Worm (Caenorhabditis elegans) whole organism, early embryonic: ENCODE results near the gene aagr-4.

Experiments
- B0310.2 ChIP-seq: sonication (generic microtip); optimal IDR thresholded peaks from 2 replicates; lab custom pipeline; 2016; ENCODE audit warnings: mild to moderate bottlenecking, missing genetic modification characterization, missing compliant biosample characterization
- F13C5.2 ChIP-seq: sonication (generic microtip); optimal IDR thresholded peaks from 2 replicates; lab custom pipeline; 2017; ENCODE audit warnings: mild to moderate bottlenecking, missing genetic modification characterization, inconsistent platforms, missing compliant biosample characterization
- aly-1 ChIP-seq: sonication (generic microtip); optimal IDR thresholded peaks from 2 replicates; lab custom pipeline; 2016; ENCODE audit warnings: missing genetic modification characterization, missing compliant biosample characterization
- ama-1 ChIP-seq: fragments of 150-350 bp; optimal IDR thresholded peaks from 2 replicates; lab custom pipeline; 2014
- ceh-13 ChIP-seq: fragments of 200-800 bp; sonication (Bioruptor generic); optimal IDR thresholded peaks from 2 replicates; lab custom pipeline; 2018; ENCODE audit warnings: mild to moderate bottlenecking, missing genetic modification characterization, missing compliant biosample characterization
- ceh-36 ChIP-seq: sonication (generic microtip); optimal IDR thresholded peaks from 2 replicates; lab custom pipeline; 2016; ENCODE audit warnings: missing genetic modification characterization, inconsistent platforms, missing compliant biosample characterization
- ets-7 ChIP-seq: sonication (generic microtip); optimal IDR thresholded peaks from 2 replicates; lab custom pipeline; 2016; ENCODE audit warnings: missing genotype, missing genetic modification characterization, missing compliant biosample characterization
- flt-1 ChIP-seq: fragments of 200-800 bp; sonication (Bioruptor generic); IDR thresholded peaks from 2 replicates; pipeline ENCODE4 v1.3.6; 2022; ENCODE audit warnings: missing genetic modification characterization, missing compliant biosample characterization
- hmbx-1 ChIP-seq: sonication (generic microtip); optimal IDR thresholded peaks from 2 replicates; lab custom pipeline; 2016; ENCODE audit warnings: mild to moderate bottlenecking, missing genetic modification characterization, missing compliant biosample characterization
- hmg-4 ChIP-seq: fragments of 200-800 bp; sonication (Bioruptor generic); optimal IDR thresholded peaks from 2 replicates; lab custom pipeline; 2018; ENCODE audit warnings: mild to moderate bottlenecking, missing genetic modification characterization, missing compliant biosample characterization
- hnd-1 ChIP-seq: sonication (generic microtip); optimal IDR thresholded peaks from 2 replicates; lab custom pipeline; 2016; ENCODE audit warnings: missing genetic modification characterization, missing compliant biosample characterization
- pes-1 ChIP-seq: fragments of 200-800 bp; sonication (Bioruptor generic); IDR thresholded peaks from 2 replicates; pipeline ENCODE4 v1.3.6; 2022; ENCODE audit warnings: missing genetic modification reagents, missing genetic modification characterization, missing compliant biosample characterization
- scrt-1 ChIP-seq: fragments of 200-800 bp; sonication (Bioruptor generic); IDR thresholded peaks from 2 replicates; pipeline ENCODE4 v1.3.6; 2022; ENCODE audit warnings: missing genetic modification characterization, missing compliant biosample characterization
- sea-1 ChIP-seq: fragments of 200-800 bp; sonication (Bioruptor generic); conservative IDR thresholded peaks from 2 replicates; pipeline ENCODE4 v1.3.6; 2022; ENCODE audit warnings: missing genetic modification characterization, missing compliant biosample characterization
- tbx-11 ChIP-seq: fragments of 200-800 bp; sonication (Bioruptor generic); IDR thresholded peaks from 2 replicates; pipeline ENCODE4 v1.3.6; 2022; ENCODE audit warnings: missing genetic modification characterization, missing compliant biosample characterization
- tbx-37 ChIP-seq: fragments of 200-800 bp; sonication (Bioruptor generic); conservative IDR thresholded peaks from 2 replicates; pipeline ENCODE4 v1.3.6; 2022; ENCODE audit warnings: missing genetic modification reagents, missing genetic modification characterization, missing compliant biosample characterization
- tra-4 ChIP-seq: sonication (generic microtip); optimal IDR thresholded peaks from 2 replicates; lab custom pipeline; 2017; ENCODE audit warnings: missing genetic modification characterization, missing compliant biosample characterization

Gene aagr-4

DNA sequence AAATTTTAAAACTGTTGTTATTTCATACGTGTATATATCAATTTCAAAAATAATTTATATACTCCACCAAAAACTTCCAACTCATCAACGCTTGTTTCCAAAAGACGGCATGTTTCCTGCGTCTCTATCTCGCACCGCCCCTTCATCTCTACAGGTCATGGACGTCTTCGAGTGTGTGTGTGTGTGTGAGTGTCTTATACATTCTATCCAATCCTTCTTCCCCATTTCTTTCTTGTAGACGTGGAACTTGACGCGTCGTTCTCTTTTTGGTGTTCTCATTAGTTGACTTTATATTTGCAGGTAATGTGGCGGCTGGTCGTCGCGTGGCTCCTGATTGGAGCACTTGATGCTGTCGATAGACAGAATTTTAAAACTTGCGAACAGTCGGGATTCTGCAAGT, at the start of gene aagr-4:
Gene aagr-4 (plus strand): TSS at position 301 of the 400 bp plus-strand sequence.
- TF ChIP-seq tra-4 (tag; lab: Kevin White, UChicago) (no peak), scrt-1 (GFP tag; lab: Robert Waterston, UW) (no peak), B0310.2 (tag; lab: Kevin White, UChicago) (no peak), hmbx-1 (tag; lab: Kevin White, UChicago) (no peak), ama-1 (lab: Kevin White, UChicago) (no peak), hmg-4 (GFP tag; lab: Kevin White, UChicago) (no peak), flt-1 (no peak), sea-1 (no peak), ceh-13 (no peak), tbx-37 (no peak), F13C5.2 (no peak), tbx-11 (GFP tag; lab: Robert Waterston, UW) (no peak)

DNA sequence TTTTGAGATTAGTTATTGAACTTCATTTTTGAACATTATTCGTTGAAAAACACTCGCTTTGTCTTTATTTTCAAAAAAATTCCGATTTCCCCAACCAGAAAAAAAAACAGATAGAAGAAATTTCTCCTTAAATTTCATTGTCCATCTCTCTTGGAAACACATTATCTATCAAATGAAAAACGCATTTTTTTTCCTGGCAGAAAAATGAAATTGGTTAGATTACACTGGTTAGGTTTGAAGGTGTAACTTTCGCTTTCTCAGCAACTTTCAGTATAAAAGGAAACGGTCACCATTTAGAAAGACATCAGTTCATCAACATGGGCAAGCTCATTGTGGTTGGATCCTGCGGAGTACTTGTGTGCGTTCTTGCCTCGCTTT, 39.1 kb upstream of the aagr-4 start, which contains the start of gene col-19:
Gene col-19 (plus strand): TSS at position 301 of the 378 bp plus-strand sequence.
- TF ChIP-seq F13C5.2 (no peak), scrt-1 (GFP tag; lab: Robert Waterston, UW) (no peak), pes-1 (GFP tag; lab: Robert Waterston, UW) (no peak), ceh-36 (tag; lab: Kevin White, UChicago) (no peak), B0310.2 (tag; lab: Kevin White, UChicago) (no peak), ceh-13 (no peak), ets-7 (tag; lab: Kevin White, UChicago) (no peak), sea-1 (no peak), hmbx-1 (tag; lab: Kevin White, UChicago) (no peak), flt-1 (no peak)

DNA sequence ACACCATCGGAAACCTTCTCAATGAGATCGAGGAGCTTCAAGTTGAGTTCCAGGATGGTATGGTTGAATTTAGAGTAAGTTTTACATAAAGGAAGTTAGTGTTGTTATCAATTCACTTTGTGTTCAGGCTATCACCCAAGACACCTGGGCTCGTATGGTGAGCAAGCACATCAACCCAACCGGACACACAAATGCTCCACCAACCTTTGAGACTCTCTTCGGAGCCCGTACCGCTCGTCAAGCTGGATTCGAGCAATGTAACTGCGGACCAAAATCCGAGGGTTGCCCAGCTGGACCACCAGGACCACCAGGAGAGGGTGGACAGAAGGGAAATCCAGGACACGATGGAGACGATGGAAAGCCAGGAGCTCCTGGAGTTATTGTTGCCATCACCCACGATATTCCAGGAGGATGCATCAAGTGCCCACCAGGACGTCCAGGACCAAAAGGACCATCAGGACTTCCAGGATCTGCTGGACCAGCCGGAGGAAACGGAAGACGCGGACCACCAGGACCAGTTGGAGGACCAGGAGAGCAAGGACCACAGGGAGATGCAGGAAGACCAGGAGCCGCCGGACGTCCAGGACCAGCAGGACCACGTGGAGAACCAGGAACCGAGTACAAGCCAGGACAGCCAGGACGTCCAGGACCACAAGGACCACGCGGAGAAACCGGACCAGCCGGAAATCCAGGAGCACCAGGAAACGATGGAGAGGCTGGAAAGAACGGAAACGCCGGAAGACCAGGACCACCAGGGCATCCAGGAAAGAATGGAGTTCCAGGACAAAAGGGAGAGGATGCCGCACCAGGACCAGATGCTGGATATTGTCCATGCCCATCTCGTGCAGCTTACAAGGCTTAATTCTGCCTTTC, 38.4 kb upstream of the aagr-4 start:
- TF ChIP-seq hmbx-1 (tag; lab: Kevin White, UChicago) = no peak

DNA sequence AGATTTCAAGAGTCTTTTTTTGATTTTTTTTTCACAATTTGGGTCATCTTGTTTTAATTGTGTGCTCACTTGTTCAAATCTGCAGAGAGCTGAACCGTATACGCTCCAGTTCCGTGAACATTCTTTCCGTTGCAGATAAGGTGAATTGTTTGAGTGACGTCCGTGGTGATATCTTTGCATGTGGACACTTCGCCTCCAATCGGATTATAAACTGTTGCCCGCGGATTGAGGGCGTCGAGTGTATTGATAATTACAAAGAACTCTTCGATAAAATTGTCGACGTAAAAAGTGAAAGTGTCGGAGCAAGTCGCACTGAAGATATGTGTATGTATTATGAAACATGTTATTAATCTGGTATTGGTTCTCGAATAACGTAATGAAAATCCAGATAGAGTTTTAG, 36.7 kb upstream of the aagr-4 start:
- TF ChIP-seq pes-1 (GFP tag; lab: Robert Waterston, UW) (no peak), tbx-11 (GFP tag; lab: Robert Waterston, UW) (no peak), hmbx-1 (tag; lab: Kevin White, UChicago) (no peak), scrt-1 (GFP tag; lab: Robert Waterston, UW) (no peak), ceh-13 (no peak), ceh-36 (tag; lab: Kevin White, UChicago) (no peak), ets-7 (tag; lab: Kevin White, UChicago) (no peak), hnd-1 (tag; lab: Kevin White, UChicago) (no peak), sea-1 (no peak), F13C5.2 (no peak), B0310.2 (tag; lab: Kevin White, UChicago) (no peak), tbx-37 (no peak), aly-1 (tag; lab: Kevin White, UChicago) (no peak), flt-1 (no peak), ama-1 (lab: Kevin White, UChicago) (no peak)

DNA sequence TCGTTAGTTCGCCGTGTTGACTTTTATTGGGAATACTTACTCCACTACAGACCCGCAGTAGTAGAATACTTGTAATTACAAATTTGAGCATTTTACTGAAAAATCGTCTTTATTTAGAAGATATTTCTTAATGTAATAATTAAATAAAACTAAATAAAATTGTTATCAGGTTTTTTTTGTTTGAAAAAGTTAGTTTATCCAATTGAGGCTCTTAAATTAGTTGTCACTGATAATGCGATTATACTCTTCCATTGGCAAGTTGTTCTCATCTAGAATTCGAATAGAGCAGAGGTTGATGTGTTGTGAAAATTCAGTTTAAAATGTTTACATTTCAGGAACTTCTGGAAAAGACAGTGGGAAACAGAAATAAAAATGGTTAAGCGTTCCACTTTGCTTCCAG, 34.9 kb upstream of the aagr-4 start, which contains the start of gene ZK1193.2:
Gene ZK1193.2 (minus strand): TSS at position 101 of the 400 bp plus-strand sequence.
- TF ChIP-seq tbx-37 = no peak
- TF ChIP-seq pes-1 (GFP tag; lab: Robert Waterston, UW) = no peak
- no peak for TF ChIP-seq B0310.2 (tag; lab: Kevin White, UChicago)
- TF ChIP-seq hnd-1 (tag; lab: Kevin White, UChicago) = no peak
- no peak for TF ChIP-seq scrt-1 (GFP tag; lab: Robert Waterston, UW)
- TF ChIP-seq ceh-36 (tag; lab: Kevin White, UChicago) = no peak
- TF ChIP-seq hmg-4 (GFP tag; lab: Kevin White, UChicago) = no peak
- TF ChIP-seq hmbx-1 (tag; lab: Kevin White, UChicago) = no peak
- TF ChIP-seq sea-1 = no peak
- no peak for TF ChIP-seq tra-4 (tag; lab: Kevin White, UChicago)
- no peak for TF ChIP-seq tbx-11 (GFP tag; lab: Robert Waterston, UW)

DNA sequence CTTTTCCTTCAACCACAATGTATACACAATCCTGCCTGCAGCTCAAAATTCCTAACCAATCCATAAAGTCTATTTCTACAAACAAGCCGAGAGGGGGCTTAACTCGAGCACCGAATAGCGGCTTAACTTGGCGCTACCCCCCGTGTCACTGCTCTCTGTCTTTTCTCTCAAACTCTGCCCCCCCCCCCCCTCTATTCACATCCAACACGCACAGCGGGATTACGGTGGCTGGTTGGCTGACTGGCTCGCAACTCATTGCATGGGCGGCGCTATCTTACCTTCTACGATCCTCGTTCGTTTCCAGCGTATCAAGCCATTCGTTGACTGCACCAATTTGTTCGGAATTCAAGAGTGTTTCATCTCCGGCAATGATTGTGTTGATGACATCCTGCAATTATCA, 28.9 kb upstream of the aagr-4 start:
- TF ChIP-seq B0310.2 (tag; lab: Kevin White, UChicago) (no peak), flt-1 (no peak), hmg-4 (GFP tag; lab: Kevin White, UChicago) (peak; percentile 13)

DNA sequence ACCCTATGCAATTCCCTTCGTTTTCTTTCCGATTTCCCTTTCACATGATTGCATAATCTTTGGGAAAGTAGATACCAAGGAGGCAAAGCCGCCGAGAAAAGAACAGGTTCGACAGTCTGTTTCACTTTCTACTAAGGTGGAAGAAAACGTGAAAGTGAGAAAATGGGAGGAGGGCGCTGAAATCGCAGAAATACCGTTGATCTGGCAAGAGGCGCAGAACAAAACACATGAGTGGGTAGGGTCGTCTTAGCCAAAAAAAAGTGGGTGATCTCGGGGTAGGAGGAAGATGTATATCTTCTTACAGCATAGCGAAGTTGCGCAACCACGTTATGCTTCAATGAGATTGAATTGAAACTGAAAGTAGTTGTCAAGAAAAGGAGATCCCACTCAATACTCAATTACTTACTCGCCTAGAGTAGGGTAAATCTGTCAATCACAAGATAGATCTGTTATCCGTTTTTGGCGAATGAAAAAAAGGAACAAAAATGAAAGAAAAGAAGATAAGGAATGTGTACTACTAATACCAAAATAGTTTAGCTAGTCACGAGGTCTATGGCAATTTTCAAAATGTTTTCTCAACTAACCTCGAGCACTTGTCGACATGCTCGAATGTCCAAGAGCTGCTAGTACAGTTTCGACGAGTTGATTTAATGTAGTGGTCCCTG, 27.3 kb upstream of the aagr-4 start:
- TF ChIP-seq hmg-4 (GFP tag; lab: Kevin White, UChicago) = no peak
- no peak for TF ChIP-seq flt-1
- no peak for TF ChIP-seq aly-1 (tag; lab: Kevin White, UChicago)
- TF ChIP-seq tbx-37 = no peak
- TF ChIP-seq hmbx-1 (tag; lab: Kevin White, UChicago) = no peak
- no peak for TF ChIP-seq tbx-11 (GFP tag; lab: Robert Waterston, UW)
- no peak for TF ChIP-seq pes-1 (GFP tag; lab: Robert Waterston, UW)
- no peak for TF ChIP-seq ceh-36 (tag; lab: Kevin White, UChicago)
- TF ChIP-seq F13C5.2 = no peak
- no peak for TF ChIP-seq sea-1
- no peak for TF ChIP-seq ets-7 (tag; lab: Kevin White, UChicago)
- TF ChIP-seq ceh-13 = no peak
- no peak for TF ChIP-seq tra-4 (tag; lab: Kevin White, UChicago)
- no peak for TF ChIP-seq ama-1 (lab: Kevin White, UChicago)
- TF ChIP-seq hnd-1 (tag; lab: Kevin White, UChicago) = no peak
- TF ChIP-seq B0310.2 (tag; lab: Kevin White, UChicago) = no peak
- no peak for TF ChIP-seq scrt-1 (GFP tag; lab: Robert Waterston, UW)
